Worm (Caenorhabditis elegans) whole organism, late embryonic: ENCODE measurements around the gene acr-15.

ENCODE experiments used
- C38D4.7 ChIP-seq: fragments of 200-800 bp; sonication (Bioruptor generic); optimal IDR thresholded peaks from 2 replicates; lab custom pipeline; 2018; ENCODE audit warnings: mild to moderate bottlenecking, missing genetic modification characterization, moderate library complexity, missing compliant biosample characterization
- K09A11.1 ChIP-seq: sonication (generic microtip); optimal IDR thresholded peaks from 2 replicates; lab custom pipeline; 2017; ENCODE audit warnings: antibody characterized with exemption, mild to moderate bottlenecking, missing genetic modification characterization, missing compliant biosample characterization; ENCODE audit not compliant: insufficient read depth
- T23F11.4 ChIP-seq: fragments of 200-800 bp; sonication (Bioruptor generic); optimal IDR thresholded peaks from 2 replicates; lab custom pipeline; 2018; ENCODE audit warnings: mild to moderate bottlenecking, missing genetic modification characterization, missing compliant biosample characterization
- Y22D7AL.16 ChIP-seq: sonication (generic microtip); optimal IDR thresholded peaks from 2 replicates; lab custom pipeline; 2016; ENCODE audit warnings: missing genetic modification characterization, missing compliant biosample characterization
- ama-1 ChIP-seq: fragments of 150-350 bp; optimal IDR thresholded peaks from 2 replicates; lab custom pipeline; 2014
- ceh-14 ChIP-seq: sonication (generic microtip); optimal IDR thresholded peaks from 2 replicates; lab custom pipeline; 2016; ENCODE audit warnings: missing genotype, missing genetic modification characterization, missing compliant biosample characterization
- ceh-18 ChIP-seq: sonication (generic microtip); optimal IDR thresholded peaks from 2 replicates; lab custom pipeline; 2016; ENCODE audit warnings: missing genetic modification characterization, missing compliant biosample characterization
- ceh-19 ChIP-seq: fragments of 200-800 bp; sonication (Bioruptor generic); optimal IDR thresholded peaks from 2 replicates; lab custom pipeline; 2018; ENCODE audit warnings: mild to moderate bottlenecking, missing genetic modification characterization, missing compliant biosample characterization
- ceh-2 ChIP-seq: sonication (generic microtip); optimal IDR thresholded peaks from 2 replicates; lab custom pipeline; 2016; ENCODE audit warnings: missing genotype, missing genetic modification characterization, missing compliant biosample characterization
- ceh-34 ChIP-seq: sonication (generic microtip); optimal IDR thresholded peaks from 2 replicates; lab custom pipeline; 2016; ENCODE audit warnings: mild to moderate bottlenecking, missing genetic modification characterization, missing compliant biosample characterization
- ceh-6 ChIP-seq: fragments of 200-800 bp; sonication (Bioruptor generic); optimal IDR thresholded peaks from 2 replicates; lab custom pipeline; 2018; ENCODE audit warnings: mild to moderate bottlenecking, missing genetic modification characterization, missing compliant biosample characterization
- elt-2 ChIP-seq: sonication (generic microtip); optimal IDR thresholded peaks from 2 replicates; lab custom pipeline; 2016; ENCODE audit warnings: missing genetic modification reagents, missing genetic modification characterization, missing compliant biosample characterization
- elt-4 ChIP-seq: sonication (generic microtip); optimal IDR thresholded peaks from 2 replicates; lab custom pipeline; 2016; ENCODE audit warnings: missing genetic modification characterization, missing compliant biosample characterization
- eyg-1 ChIP-seq: sonication (generic microtip); optimal IDR thresholded peaks from 2 replicates; lab custom pipeline; 2016; ENCODE audit warnings: missing genotype, missing genetic modification characterization, missing compliant biosample characterization
- fkh-10 ChIP-seq: fragments of 150-350 bp; optimal IDR thresholded peaks from 2 replicates; lab custom pipeline; 2014; ENCODE audit warnings: missing biosample characterization, missing genetic modification reagents, missing genetic modification characterization
- hlh-13 ChIP-seq: fragments of 200-800 bp; sonication (Bioruptor generic); optimal IDR thresholded peaks from 2 replicates; lab custom pipeline; 2018; ENCODE audit warnings: mild to moderate bottlenecking, missing genetic modification characterization, missing compliant biosample characterization
- hlh-15 ChIP-seq: sonication (generic microtip); optimal IDR thresholded peaks from 2 replicates; lab custom pipeline; 2016; ENCODE audit warnings: missing genetic modification characterization, missing compliant biosample characterization
- hlh-30 ChIP-seq: sonication (generic microtip); optimal IDR thresholded peaks from 2 replicates; lab custom pipeline; 2017; ENCODE audit warnings: antibody characterized with exemption, missing genetic modification characterization, missing compliant biosample characterization; ENCODE audit not compliant: insufficient read depth
- hlh-8 ChIP-seq: sonication (generic microtip); optimal IDR thresholded peaks from 2 replicates; lab custom pipeline; 2016; ENCODE audit warnings: missing genotype, missing genetic modification characterization, missing compliant biosample characterization
- lim-6 ChIP-seq: sonication (generic microtip); optimal IDR thresholded peaks from 2 replicates; lab custom pipeline; 2016; ENCODE audit warnings: missing genetic modification characterization, missing compliant biosample characterization
- mec-3 ChIP-seq: sonication (generic microtip); optimal IDR thresholded peaks from 2 replicates; lab custom pipeline; 2016; ENCODE audit warnings: borderline replicate concordance, missing genetic modification characterization, missing compliant biosample characterization
- nfya-1 ChIP-seq: sonication (generic microtip); optimal IDR thresholded peaks from 2 replicates; lab custom pipeline; 2017; ENCODE audit warnings: missing genetic modification characterization, mild to moderate bottlenecking, missing compliant biosample characterization, antibody characterized with exemption, moderate library complexity
- nhr-11 ChIP-seq: fragments of 150-350 bp; optimal IDR thresholded peaks from 2 replicates; lab custom pipeline; 2014; ENCODE audit warnings: missing biosample characterization, missing genetic modification characterization
- pax-1 ChIP-seq: fragments of 150-350 bp; optimal IDR thresholded peaks from 2 replicates; lab custom pipeline; 2014; ENCODE audit warnings: missing biosample characterization, missing genetic modification characterization
- pqm-1 ChIP-seq: sonication (generic microtip); optimal IDR thresholded peaks from 2 replicates; lab custom pipeline; 2016; ENCODE audit warnings: missing genetic modification characterization, missing compliant biosample characterization
- ref-2 ChIP-seq: sonication (generic microtip); optimal IDR thresholded peaks from 2 replicates; lab custom pipeline; 2016; ENCODE audit warnings: missing genetic modification characterization, missing compliant biosample characterization
- rnt-1 ChIP-seq: sonication (generic microtip); optimal IDR thresholded peaks from 2 replicates; lab custom pipeline; 2016; ENCODE audit warnings: missing genetic modification characterization, missing compliant biosample characterization
- sdc-2 ChIP-seq: sonication (generic microtip); optimal IDR thresholded peaks from 2 replicates; lab custom pipeline; 2016; ENCODE audit warnings: missing genotype, missing genetic modification characterization, missing compliant biosample characterization
- tbx-7 ChIP-seq: sonication (generic microtip); optimal IDR thresholded peaks from 2 replicates; lab custom pipeline; 2016; ENCODE audit warnings: missing genotype, missing genetic modification characterization, missing compliant biosample characterization
- unc-3 ChIP-seq, 2 experiments: fragments of 200-800 bp in 1 of 2; sonication (Bioruptor generic) in 1 of 2; sonication (generic microtip) in 1 of 2; conservative IDR thresholded peaks in 1 of 2; optimal IDR thresholded peaks in 1 of 2; 2 replicates each; pipeline versions ENCODE4 v1.3.6 to Lab custom; 2016 to 2022; ENCODE audit warnings: missing compliant biosample characterization in 2 of 2, missing genetic modification characterization in 2 of 2, missing genetic modification reagents in 1 of 2
- unc-42 ChIP-seq: sonication (generic microtip); optimal IDR thresholded peaks from 2 replicates; lab custom pipeline; 2016; ENCODE audit warnings: missing genotype, missing genetic modification characterization, missing compliant biosample characterization
- unc-86 ChIP-seq: sonication (generic microtip); optimal IDR thresholded peaks from 2 replicates; lab custom pipeline; 2016; ENCODE audit warnings: missing genetic modification characterization, missing compliant biosample characterization
- zip-5 ChIP-seq: sonication (generic microtip); optimal IDR thresholded peaks from 2 replicates; lab custom pipeline; 2016; ENCODE audit warnings: missing genetic modification characterization, missing compliant biosample characterization

The acr-15 gene

ce11 chrV:8537031-8537430 lies 15.5 kb upstream of the acr-15 start, which contains the start of gene otpl-4:
otpl-4 (plus strand) TSS chrV:8537331.
- TF ChIP-seq fkh-10 (GFP tag; lab: Kevin White, UChicago): no peak
- TF ChIP-seq Y22D7AL.16 (tag; lab: Kevin White, UChicago): no peak
- no peak for TF ChIP-seq unc-42
- TF ChIP-seq ama-1 (lab: Kevin White, UChicago): no peak
- no peak for TF ChIP-seq unc-86
- no peak for TF ChIP-seq ceh-34 (tag; lab: Kevin White, UChicago)

DNA sequence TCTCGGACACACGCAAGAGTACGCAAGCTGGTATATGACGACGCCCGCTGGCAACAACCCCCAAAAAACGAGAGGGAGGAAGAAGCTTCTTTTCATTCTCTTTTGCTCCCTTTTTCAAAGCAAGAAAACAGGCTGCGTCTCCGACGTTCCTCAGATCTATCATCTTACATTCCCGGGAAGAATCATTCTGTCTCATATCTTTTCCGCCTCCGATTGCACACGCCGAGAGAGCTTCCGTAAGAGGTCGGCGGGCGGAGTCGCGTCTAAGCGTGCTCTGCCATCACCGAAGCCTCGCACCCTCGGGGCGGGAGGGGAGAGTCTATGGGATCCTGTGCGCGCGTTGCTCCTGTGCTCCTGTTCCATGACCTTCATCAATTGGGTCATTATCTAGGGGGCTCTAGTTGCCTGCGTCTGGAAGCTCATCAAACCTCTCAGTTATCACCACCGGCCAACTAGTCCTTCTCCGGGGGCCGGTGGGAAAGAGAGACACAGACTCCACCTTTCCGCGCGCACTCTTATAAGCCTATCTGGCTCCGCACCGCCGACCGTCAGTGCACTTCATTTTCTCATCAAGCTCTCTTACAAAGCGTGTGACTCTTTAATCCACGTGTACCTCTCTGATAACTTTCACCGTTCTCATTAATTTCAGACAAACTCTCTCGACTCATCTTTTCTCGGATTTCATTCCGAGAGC lies 6.8 kb upstream of the acr-15 start, which contains the start of the genes slc-17.8 and asns-1:
Gene slc-17.8, minus strand, starts transcription at position 51 of the 694 bp plus-strand sequence.
Gene asns-1, plus strand, starts transcription at position 644 of the 694 bp plus-strand sequence.
- no peak for TF ChIP-seq zip-5
- no peak for TF ChIP-seq ceh-14 (tag; lab: Kevin White, UChicago)
- no peak for TF ChIP-seq K09A11.1 (tag; lab: Kevin White, UChicago)
- TF ChIP-seq T23F11.4 (GFP tag; lab: Kevin White, UChicago): no peak
- TF ChIP-seq elt-4 (tag; lab: Kevin White, UChicago): peak; percentile 1
- no peak for TF ChIP-seq unc-86
- TF ChIP-seq ceh-18 (tag; lab: Kevin White, UChicago): no peak
- TF ChIP-seq, all 69 proteins: peak for 1

DNA sequence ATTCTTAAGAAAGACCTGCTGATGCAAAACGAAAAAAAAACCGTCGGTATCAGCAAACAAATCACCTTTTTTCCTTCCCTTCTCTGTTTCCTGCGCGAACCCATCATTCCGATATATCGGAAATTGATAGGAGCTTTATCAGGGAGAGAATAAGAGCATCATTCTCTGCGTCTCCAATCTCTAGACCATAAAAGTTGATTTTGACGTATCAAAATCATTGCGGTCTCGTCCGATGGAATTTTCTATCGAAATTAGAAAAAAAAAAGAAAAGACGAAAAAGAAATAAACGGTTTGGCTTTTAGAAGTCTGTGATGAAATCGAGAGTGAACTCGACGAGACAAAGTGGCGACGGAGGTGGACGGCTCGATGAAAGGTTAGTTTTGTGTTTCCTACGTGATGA lies 3.5 kb upstream of the acr-15 start, which contains the start of gene stdh-4:
Gene stdh-4, plus strand, starts transcription at position 301 of the 400 bp plus-strand sequence.
- TF ChIP-seq mec-3 (tag; lab: Kevin White, UChicago) (no peak), eyg-1 (no peak), C38D4.7 (GFP tag; lab: Kevin White, UChicago) (no peak), pax-1 (tag; lab: Kevin White, UChicago) (no peak), tbx-7 (tag; lab: Kevin White, UChicago) (no peak), ceh-19 (GFP tag; lab: Kevin White, UChicago) (no peak), hlh-8 (no peak), ceh-6 (GFP tag; lab: Kevin White, UChicago) (no peak), unc-42 (no peak), pqm-1 (tag; lab: Kevin White, UChicago) (no peak), hlh-13 (no peak), hlh-30 (no peak), nfya-1 (tag; lab: Kevin White, UChicago) (no peak), unc-3 (GFP tag; conservative IDR thresholded peaks at IDR 0.05; lab: Robert Waterston, UW) (no peak), unc-3 (tag; optimal IDR thresholded peaks at IDR 0.05; lab: Kevin White, UChicago) (no peak)

ce11 chrV:8555955-8556354 lies 3.5 kb downstream of the acr-15 start:
- TF ChIP-seq ceh-2 (tag; lab: Kevin White, UChicago) (no peak), unc-42 (peak; percentile 24), nhr-11 (no peak), rnt-1 (tag; lab: Kevin White, UChicago) (no peak)

- TF ChIP-seq fkh-10 (GFP tag; lab: Kevin White, UChicago) (no peak), elt-4 (tag; lab: Kevin White, UChicago) (no peak), elt-2 (tag; lab: Kevin White, UChicago) (no peak), sdc-2 (tag; lab: Kevin White, UChicago) (no peak), hlh-15 (tag; lab: Kevin White, UChicago) (no peak), ama-1 (lab: Kevin White, UChicago) (no peak), lim-6 (tag; lab: Kevin White, UChicago) (no peak), unc-86 (no peak), ref-2 (tag; lab: Kevin White, UChicago) (no peak)
Observed at ce11 chrV:8560916-8561315, 8.4 kb downstream of the acr-15 start, which contains the start of gene acr-16. acr-16 (plus strand) TSS chrV:8561216.
